Worm (Caenorhabditis elegans): ENCODE data around the gene F07G6.10.
"Not testable (repeated sequence)": the region's sequence is repeated elsewhere in the genome, so short reads cannot be mapped to it uniquely, and the experiment has no call there.

DNA sequence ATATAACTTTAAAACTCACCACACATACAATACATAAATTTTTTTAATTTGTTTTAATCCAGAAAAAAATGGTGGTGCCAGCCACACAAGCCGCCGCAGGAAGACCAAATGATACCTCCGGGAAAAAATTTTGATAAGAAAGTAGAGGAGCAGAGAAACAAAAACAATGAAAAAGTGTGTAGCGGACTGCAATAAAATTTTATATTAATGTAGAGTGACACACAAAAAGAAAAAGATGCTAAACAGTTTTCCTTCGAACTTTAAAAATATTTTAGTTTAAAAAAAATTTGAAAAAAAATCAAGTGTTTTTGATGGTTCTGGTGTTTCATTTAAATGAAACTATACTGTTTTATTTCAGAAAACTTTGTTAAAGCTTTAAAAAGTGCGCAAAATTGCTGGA is 47.7 kb upstream of the F07G6.10 start, which contains the start of gene C36C9.12:
- TF ChIP-seq nhr-28 (tag; optimal IDR thresholded peaks at IDR 0.05); nhr-76 (tag; optimal IDR thresholded peaks at IDR 0.05); ceh-39 (tag; optimal IDR thresholded peaks at IDR 0.05); mab-5 (tag; optimal IDR thresholded peaks at IDR 0.05); unc-62 (GFP tag; optimal IDR thresholded peaks at IDR 0.05); lsy-2 (tag; optimal IDR thresholded peaks at IDR 0.05); pha-4 (tag; optimal IDR thresholded peaks at IDR 0.05); hlh-1 (tag; optimal IDR thresholded peaks at IDR 0.05); unc-39 (tag; optimal IDR thresholded peaks at IDR 0.05); drap-1 (GFP tag; optimal IDR thresholded peaks at IDR 0.05); M03D4.4 (tag; optimal IDR thresholded peaks at IDR 0.05); ztf-11 (tag; optimal IDR thresholded peaks at IDR 0.05); lin-13 (tag; optimal IDR thresholded peaks at IDR 0.05); nhr-237 (tag; optimal IDR thresholded peaks at IDR 0.05): not testable (repeated sequence)
